Fruit fly (Drosophila melanogaster): ENCODE measurements around the gene Alp12.

Alp12 gene

DNA sequence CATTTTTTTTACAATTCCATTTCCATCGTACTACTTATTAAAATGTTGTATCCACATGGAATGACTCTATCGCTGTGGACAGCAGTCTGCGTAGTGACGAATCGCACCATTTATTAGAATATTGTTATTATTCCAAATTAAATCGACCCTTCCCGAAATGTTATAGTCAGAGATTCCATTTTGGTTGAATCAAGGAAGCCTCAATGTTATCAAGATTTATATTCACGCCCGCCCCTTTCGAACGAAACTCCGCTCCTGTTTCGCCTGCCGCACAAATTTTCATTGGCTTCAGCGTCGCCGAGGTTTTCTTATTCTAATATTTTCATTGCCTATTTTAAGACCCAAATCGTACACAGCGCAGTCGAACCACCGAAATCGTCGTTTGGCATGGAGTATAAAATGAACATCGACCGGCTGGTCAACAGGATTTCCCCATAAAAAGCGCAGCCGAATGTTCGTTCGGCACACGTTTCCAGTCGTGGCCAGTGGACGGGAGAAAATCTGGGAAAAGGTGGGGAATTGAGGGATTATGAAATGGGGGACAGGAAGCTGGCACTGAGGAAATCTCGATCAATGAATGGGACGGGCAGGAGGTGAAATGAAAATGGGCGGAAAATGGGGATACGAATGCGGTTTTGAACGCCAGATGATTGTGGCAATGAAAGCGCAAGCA is 18.0 kb upstream of the Alp12 start:
- TF ChIP-seq zf30C (GFP tag; optimal IDR thresholded peaks at IDR 0.05): no peak
- no peak for TF ChIP-seq CG15601 (tag; optimal IDR thresholded peaks at IDR 0.05)
- no peak for TF ChIP-seq CG7963 (GFP tag; IDR thresholded peaks at IDR 0.05; ENCODE audit: partially characterized antibody)
- no peak for TF ChIP-seq trh (GFP tag; optimal IDR thresholded peaks at IDR 0.05)
- no peak for TF ChIP-seq oc (tag; optimal IDR thresholded peaks at IDR 0.05)
- peak; percentile 16; the same call in 1 of the 2 replicates for TF ChIP-seq CG6689 (GFP tag; IDR thresholded peaks at IDR 0.05)
- TF ChIP-seq CG4730 (GFP tag; IDR thresholded peaks at IDR 0.05): no peak
- TF ChIP-seq gsb (GFP tag; IDR thresholded peaks at IDR 0.05): no peak
- TF ChIP-seq pfk (GFP tag; optimal IDR thresholded peaks at IDR 0.05): no peak
- no peak for TF ChIP-seq CG13775 (GFP tag; optimal IDR thresholded peaks at IDR 0.05)
- no peak for TF ChIP-seq Fer3 (tag; optimal IDR thresholded peaks at IDR 0.05)
- no peak for TF ChIP-seq ATbp (GFP tag; optimal IDR thresholded peaks at IDR 0.05)
- peak; percentile 32; the same call in 1 of the 2 replicates for TF ChIP-seq Ptx1 (GFP tag; IDR thresholded peaks at IDR 0.05)
- no peak for TF ChIP-seq ase (GFP tag; IDR thresholded peaks at IDR 0.05)
- peak; percentile 37 for TF ChIP-seq Med (GFP tag)
- TF ChIP-seq Xbp1 (GFP tag; optimal IDR thresholded peaks at IDR 0.05): no peak
- TF ChIP-seq fd96Cb (tag; optimal IDR thresholded peaks at IDR 0.05): no peak
- no peak for TF ChIP-seq CG12071 (GFP tag; optimal IDR thresholded peaks at IDR 0.05)
- TF ChIP-seq Side (GFP tag; optimal IDR thresholded peaks at IDR 0.05): no peak
- TF ChIP-seq CG1792 (GFP tag; optimal IDR thresholded peaks at IDR 0.05): no peak
- no peak for TF ChIP-seq Hsf (GFP tag; optimal IDR thresholded peaks at IDR 0.05)
- no peak for TF ChIP-seq NfI (GFP tag; optimal IDR thresholded peaks at IDR 0.05)
- TF ChIP-seq gce (GFP tag; IDR thresholded peaks at IDR 0.05): no peak
- no peak for TF ChIP-seq bab2 (GFP tag; optimal IDR thresholded peaks at IDR 0.05)
- TF ChIP-seq row (GFP tag; IDR thresholded peaks at IDR 0.05): peak; percentile 39; the same call in 2 of the 3 replicates
- 0 out of 2 replicates have a peak, but pooled peaks have one; percentile 29 for TF ChIP-seq Rfx (GFP tag; IDR thresholded peaks at IDR 0.05)
- no peak for TF ChIP-seq CG11560 (tag; IDR thresholded peaks at IDR 0.05)
- no peak for TF ChIP-seq bigmax (GFP tag; optimal IDR thresholded peaks at IDR 0.05)
- no peak for TF ChIP-seq Antp (GFP tag; optimal IDR thresholded peaks at IDR 0.05)
- TF ChIP-seq zfh2 (GFP tag; optimal IDR thresholded peaks at IDR 0.05): no peak
- peak; percentile 14 for TF ChIP-seq Meics (GFP tag; optimal IDR thresholded peaks at IDR 0.05)
- no peak for TF ChIP-seq Spps (tag; optimal IDR thresholded peaks at IDR 0.05)
- TF ChIP-seq sna (GFP tag; IDR thresholded peaks at IDR 0.05; ENCODE audit: partially characterized antibody): no peak
- TF ChIP-seq pzg (GFP tag; optimal IDR thresholded peaks at IDR 0.05): no peak
- no peak for TF ChIP-seq prd (optimal IDR thresholded peaks at IDR 0.05)
- peak; percentile 60 for TF ChIP-seq prd (GFP tag; IDR thresholded peaks at IDR 0.05)
- no peak for TF ChIP-seq ara (GFP tag; IDR thresholded peaks at IDR 0.05)
- TF ChIP-seq kay (GFP tag; optimal IDR thresholded peaks at IDR 0.05): no peak
- no peak for TF ChIP-seq schlank (tag; optimal IDR thresholded peaks at IDR 0.05)
- TF ChIP-seq chinmo (GFP tag; IDR thresholded peaks at IDR 0.05; ENCODE audit: partially characterized antibody): 0 out of 4 replicates have a peak, but pooled peaks have one; percentile 29
- no peak for TF ChIP-seq CG16815 (GFP tag; optimal IDR thresholded peaks at IDR 0.05)
- TF ChIP-seq CG17186 (GFP tag; optimal IDR thresholded peaks at IDR 0.05): no peak
- TF ChIP-seq al (GFP tag; IDR thresholded peaks at IDR 0.05): peak; percentile 7; the same call in 1 of the 2 replicates
- TF ChIP-seq nmo (GFP tag; optimal IDR thresholded peaks at IDR 0.05): no peak
- TF ChIP-seq disco-r (GFP tag; optimal IDR thresholded peaks at IDR 0.05): no peak
- TF ChIP-seq Usf (GFP tag; optimal IDR thresholded peaks at IDR 0.05): no peak
- TF ChIP-seq CG43689 (GFP tag; IDR thresholded peaks at IDR 0.05): no peak
- no peak for TF ChIP-seq fd102C (GFP tag; optimal IDR thresholded peaks at IDR 0.05)
- peak; percentile 84 for TF ChIP-seq CG12769 (tag; optimal IDR thresholded peaks at IDR 0.05)
- no peak for TF ChIP-seq CG11723 (GFP tag; optimal IDR thresholded peaks at IDR 0.05)

Data from whole organism, embryonic.